Fruit fly (Drosophila melanogaster) S2 (cell line): ENCODE measurements around the gene I-t.

ENCODE experiments used
- CG8478 ChIP-seq: fragments of >200 bp; optimal IDR thresholded peaks from 2 replicates; lab custom pipeline; 2018
- CTCF ChIP-seq, 2 experiments: fragments of >200 bp; optimal IDR thresholded peaks; 2 replicates each; lab custom pipeline; 2018

- TF ChIP-seq CG8478 (lab: Kevin White, UChicago) (no peak), CTCF (optimal IDR thresholded peaks at IDR 0.05; lab: Kevin White, UChicago) (peak in 1 of 2 experiments; percentile 12)
These were observed 24.3 kb upstream of the I-t start, which contains the start of the genes Taf12 and Ho for dm6 chr3R:11679513-11679912.
